Worm (Caenorhabditis elegans) whole organism, late embryonic: ENCODE data around the gene srh-83.

Experiments
- ceh-22 ChIP-seq: sonication (generic microtip); optimal IDR thresholded peaks from 2 replicates; lab custom pipeline; 2017; ENCODE audit warnings: missing biosample characterization, missing genetic modification characterization
- gmeb-2 ChIP-seq: sonication (generic microtip); optimal IDR thresholded peaks from 2 replicates; lab custom pipeline; 2016; ENCODE audit warnings: missing genetic modification characterization, inconsistent platforms, missing compliant biosample characterization
- unc-3 ChIP-seq, 2 experiments: fragments of 200-800 bp in 1 of 2; sonication (Bioruptor generic) in 1 of 2; sonication (generic microtip) in 1 of 2; conservative IDR thresholded peaks in 1 of 2; optimal IDR thresholded peaks in 1 of 2; 2 replicates each; pipeline versions ENCODE4 v1.3.6 to Lab custom; 2016 to 2022; ENCODE audit warnings: missing compliant biosample characterization in 2 of 2, missing genetic modification characterization in 2 of 2, missing genetic modification reagents in 1 of 2

- TF ChIP-seq gmeb-2 (tag; lab: Kevin White, UChicago) = no peak
- TF ChIP-seq unc-3 (GFP tag; conservative IDR thresholded peaks at IDR 0.05; lab: Robert Waterston, UW) = no peak
- no peak for TF ChIP-seq unc-3 (tag; optimal IDR thresholded peaks at IDR 0.05; lab: Kevin White, UChicago)
- TF ChIP-seq ceh-22 = no peak
These were observed 20.2 kb downstream of the srh-83 start, which contains the start of gene pitr-5 for ce11 chrV:7184549-7184948.
